Worm (Caenorhabditis elegans): ENCODE results near the gene F36H5.12.

ce11 chrII:1759602-1760001 is 17.0 kb downstream of the F36H5.12 start, which contains the start of gene F36H5.18:
- TF ChIP-seq ztf-11 (tag; optimal IDR thresholded peaks at IDR 0.05) (no peak), skn-1 (tag; optimal IDR thresholded peaks at IDR 0.05) (no peak), unc-39 (tag; optimal IDR thresholded peaks at IDR 0.05) (no peak), nhr-77 (tag; optimal IDR thresholded peaks at IDR 0.05) (no peak), nhr-237 (tag; optimal IDR thresholded peaks at IDR 0.05) (no peak), egl-27 (tag; optimal IDR thresholded peaks at IDR 0.05) (no peak), lsy-2 (tag; optimal IDR thresholded peaks at IDR 0.05) (no peak)
